Worm (Caenorhabditis elegans): ENCODE data around the gene F19C6.2.

F19C6.2 gene

ce11 chrX:10000635-10001034 is at the start of gene F19C6.2:
F19C6.2 (plus strand) TSS chrX:10000935.
- TF ChIP-seq ceh-20 (GFP tag; IDR thresholded peaks at IDR 0.05) (no peak), dve-1 (tag; optimal IDR thresholded peaks at IDR 0.05; ENCODE audit: insufficient read depth) (peak; percentile 26), lin-1 (GFP tag; IDR thresholded peaks at IDR 0.05) (no peak), aha-1 (tag) (peak; percentile 77), spr-3 (GFP tag; optimal IDR thresholded peaks at IDR 0.05) (no peak), T20F7.1 (GFP tag; optimal IDR thresholded peaks at IDR 0.05) (no peak), lin-38 (GFP tag; IDR thresholded peaks at IDR 0.05) (no peak), cey-2 (tag; optimal IDR thresholded peaks at IDR 0.05; ENCODE audit: borderline replicate concordance, insufficient read depth) (no peak), mxl-3 (GFP tag; optimal IDR thresholded peaks at IDR 0.05) (no peak)

ce11 chrX:9954483-9955041 is 46.2 kb upstream of the F19C6.2 start, which contains the start of gene cysl-1:
cysl-1 (minus strand) TSS chrX:9954533.
- TF ChIP-seq nhr-28 (tag; optimal IDR thresholded peaks at IDR 0.05) = peak; percentile 28
- TF ChIP-seq nhr-11 (tag; optimal IDR thresholded peaks at IDR 0.05) = peak; percentile 24
- no peak for TF ChIP-seq dve-1 (tag; optimal IDR thresholded peaks at IDR 0.05; ENCODE audit: insufficient read depth)
- TF ChIP-seq unc-39 (tag; optimal IDR thresholded peaks at IDR 0.05) = no peak
- TF ChIP-seq zfp-2 (tag; optimal IDR thresholded peaks at IDR 0.05) = no peak
- no peak for TF ChIP-seq lsy-2 (tag; optimal IDR thresholded peaks at IDR 0.05)
- no peak for TF ChIP-seq daf-12 (tag; optimal IDR thresholded peaks at IDR 0.05)
- peak; percentile 35 for TF ChIP-seq mxl-3 (GFP tag; optimal IDR thresholded peaks at IDR 0.05)
- no peak for TF ChIP-seq nhr-102 (tag; optimal IDR thresholded peaks at IDR 0.05)
- TF ChIP-seq D1046.2 (GFP tag; IDR thresholded peaks at IDR 0.05) = no peak
- TF ChIP-seq zag-1 (tag; optimal IDR thresholded peaks at IDR 0.05) = no peak
- no peak for TF ChIP-seq madf-9 (GFP tag; conservative IDR thresholded peaks at IDR 0.05)
- TF ChIP-seq tag-97 (GFP tag; IDR thresholded peaks at IDR 0.05) = no peak
- TF ChIP-seq snpc-4 (tag; optimal IDR thresholded peaks at IDR 0.05) = no peak
- TF ChIP-seq egl-27 (tag; optimal IDR thresholded peaks at IDR 0.05) = no peak
- TF ChIP-seq hlh-11 (tag; optimal IDR thresholded peaks at IDR 0.05) = peak; percentile 23
- no peak for TF ChIP-seq pha-4 (GFP tag; IDR thresholded peaks at IDR 0.05)
- TF ChIP-seq pha-4 (tag; optimal IDR thresholded peaks at IDR 0.05) = no peak
- no peak for TF ChIP-seq attf-4 (tag; optimal IDR thresholded peaks at IDR 0.05)
- TF ChIP-seq set-16 (GFP tag; IDR thresholded peaks at IDR 0.05) = no peak
- TF ChIP-seq nhr-111 (GFP tag; optimal IDR thresholded peaks at IDR 0.05) = no peak
- TF ChIP-seq daf-16 (GFP tag; optimal IDR thresholded peaks at IDR 0.05) = peak in 1 of 2 experiments; percentile 80
- TF ChIP-seq daf-16 (tag; optimal IDR thresholded peaks at IDR 0.05) = no peak
- TF ChIP-seq ceh-44 (GFP tag; IDR thresholded peaks at IDR 0.05) = no peak
- TF ChIP-seq saeg-2 (GFP tag; IDR thresholded peaks at IDR 0.05) = no peak
- TF ChIP-seq F26F4.8 (GFP tag; conservative IDR thresholded peaks at IDR 0.05) = no peak
- TF ChIP-seq egl-43 (GFP tag; IDR thresholded peaks at IDR 0.05) = no peak
- no peak for TF ChIP-seq nhr-10 (tag; optimal IDR thresholded peaks at IDR 0.05)
- no peak for TF ChIP-seq daf-8 (GFP tag; IDR thresholded peaks at IDR 0.05)
- no peak for TF ChIP-seq nhr-77 (tag; optimal IDR thresholded peaks at IDR 0.05)

- TF ChIP-seq ZK337.2 (GFP tag; IDR thresholded peaks at IDR 0.05) (no peak), nhr-11 (tag; optimal IDR thresholded peaks at IDR 0.05) (no peak), lin-38 (GFP tag; IDR thresholded peaks at IDR 0.05) (no peak), aha-1 (tag) (no peak), dpl-1 (GFP tag; optimal IDR thresholded peaks at IDR 0.05) (no peak), lir-3 (tag; optimal IDR thresholded peaks at IDR 0.05) (no peak), skn-1 (tag; optimal IDR thresholded peaks at IDR 0.05) (no peak), mep-1 (tag; optimal IDR thresholded peaks at IDR 0.05) (no peak), ztf-7 (tag; optimal IDR thresholded peaks at IDR 0.05) (no peak), ceh-28 (tag; optimal IDR thresholded peaks at IDR 0.05) (no peak), nhr-25 (tag; optimal IDR thresholded peaks at IDR 0.05; ENCODE audit: borderline replicate concordance, insufficient read depth) (no peak)
Observed at ce11 chrX:9956052-9956451, 44.7 kb upstream of the F19C6.2 start.

All from whole organism, L4 larva.